Worm (Caenorhabditis elegans): Measurements from ENCODE around the gene col-135.

col-135 gene

ce11 chrIV:15107218-15107617 is 24.4 kb downstream of the col-135 start:
- TF ChIP-seq lin-13 (tag; optimal IDR thresholded peaks at IDR 0.05) (peak; percentile 44), M03D4.4 (tag; optimal IDR thresholded peaks at IDR 0.05) (no peak), hlh-1 (tag; optimal IDR thresholded peaks at IDR 0.05) (peak; percentile 50), unc-62 (GFP tag; optimal IDR thresholded peaks at IDR 0.05) (no peak), unc-39 (tag; optimal IDR thresholded peaks at IDR 0.05) (no peak)

DNA sequence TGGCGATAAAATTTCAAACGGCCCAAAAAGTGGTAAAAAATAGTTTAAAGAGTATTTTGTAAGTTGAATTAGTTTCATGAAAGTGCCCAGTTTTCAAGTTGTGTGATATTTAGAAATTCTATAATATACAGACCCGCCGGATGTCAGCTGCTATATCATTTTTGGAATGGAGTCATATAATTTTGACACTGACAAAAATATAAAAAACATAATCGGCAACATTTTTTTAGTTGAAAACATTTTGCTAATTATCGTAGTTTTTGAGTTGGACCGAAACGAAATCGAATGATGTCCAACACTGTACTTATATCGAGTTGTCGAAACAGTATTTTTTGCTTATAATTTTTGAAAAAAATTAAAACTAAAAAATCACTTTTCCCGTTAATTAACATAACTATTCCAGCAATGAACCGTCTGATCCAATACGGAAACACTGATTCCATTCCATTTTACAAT is 28.3 kb downstream of the col-135 start, which contains the start of gene srt-44:
Gene srt-44 (plus strand): TSS at position 406 of the 456 bp plus-strand sequence.
- TF ChIP-seq unc-39 (tag; optimal IDR thresholded peaks at IDR 0.05) (no peak), nhr-2 (tag; optimal IDR thresholded peaks at IDR 0.05) (no peak), blmp-1 (tag; optimal IDR thresholded peaks at IDR 0.05) (no peak), ceh-43 (GFP tag; optimal IDR thresholded peaks at IDR 0.05) (no peak), ces-1 (GFP tag; optimal IDR thresholded peaks at IDR 0.05) (no peak), ztf-11 (tag; optimal IDR thresholded peaks at IDR 0.05) (no peak), ceh-83 (GFP tag; optimal IDR thresholded peaks at IDR 0.05) (no peak), drap-1 (GFP tag; optimal IDR thresholded peaks at IDR 0.05) (no peak), unc-120 (tag; optimal IDR thresholded peaks at IDR 0.05; ENCODE audit: poor library complexity, severe bottlenecking) (no peak), M03D4.4 (tag; optimal IDR thresholded peaks at IDR 0.05) (no peak), sptf-1 (tag; optimal IDR thresholded peaks at IDR 0.05) (no peak), lin-13 (tag; optimal IDR thresholded peaks at IDR 0.05) (no peak), ceh-39 (tag; optimal IDR thresholded peaks at IDR 0.05) (no peak), nhr-76 (tag; optimal IDR thresholded peaks at IDR 0.05) (no peak), nhr-237 (tag; optimal IDR thresholded peaks at IDR 0.05) (no peak), sem-2 (GFP tag; optimal IDR thresholded peaks at IDR 0.05) (no peak), elt-1 (tag; optimal IDR thresholded peaks at IDR 0.05; ENCODE audit: borderline replicate concordance, insufficient read depth) (no peak), hlh-1 (tag; optimal IDR thresholded peaks at IDR 0.05) (no peak), nhr-12 (tag; optimal IDR thresholded peaks at IDR 0.05) (no peak)

- TF ChIP-seq elt-3 (tag; optimal IDR thresholded peaks at IDR 0.05) (no peak), tbx-8 (GFP tag; optimal IDR thresholded peaks at IDR 0.05) (no peak), mab-5 (tag; optimal IDR thresholded peaks at IDR 0.05) (no peak), M03D4.4 (tag; optimal IDR thresholded peaks at IDR 0.05) (no peak), lsy-2 (tag; optimal IDR thresholded peaks at IDR 0.05) (no peak), ztf-11 (tag; optimal IDR thresholded peaks at IDR 0.05) (no peak), blmp-1 (tag; optimal IDR thresholded peaks at IDR 0.05) (no peak), ham-2 (GFP tag; optimal IDR thresholded peaks at IDR 0.05) (no peak), sem-2 (GFP tag; optimal IDR thresholded peaks at IDR 0.05) (no peak), lin-32 (GFP tag; optimal IDR thresholded peaks at IDR 0.05) (no peak), ceh-39 (tag; optimal IDR thresholded peaks at IDR 0.05) (no peak), snpc-4 (tag; optimal IDR thresholded peaks at IDR 0.05) (no peak), unc-62 (GFP tag; optimal IDR thresholded peaks at IDR 0.05) (no peak), ces-1 (GFP tag; optimal IDR thresholded peaks at IDR 0.05) (no peak)
Measured at ce11 chrIV:15098294-15098693, 33.3 kb downstream of the col-135 start, which contains the start of gene srt-49. Gene srt-49 (minus strand): TSS chrIV:15098394.

Measured in whole organism, mixed stage, embryonic.